Worm (Caenorhabditis elegans): ENCODE results near the gene T05E12.6.
A peak's percentile ranks its signal among the peaks of the same experiment; 100 is the strongest.

T05E12.6 gene

DNA sequence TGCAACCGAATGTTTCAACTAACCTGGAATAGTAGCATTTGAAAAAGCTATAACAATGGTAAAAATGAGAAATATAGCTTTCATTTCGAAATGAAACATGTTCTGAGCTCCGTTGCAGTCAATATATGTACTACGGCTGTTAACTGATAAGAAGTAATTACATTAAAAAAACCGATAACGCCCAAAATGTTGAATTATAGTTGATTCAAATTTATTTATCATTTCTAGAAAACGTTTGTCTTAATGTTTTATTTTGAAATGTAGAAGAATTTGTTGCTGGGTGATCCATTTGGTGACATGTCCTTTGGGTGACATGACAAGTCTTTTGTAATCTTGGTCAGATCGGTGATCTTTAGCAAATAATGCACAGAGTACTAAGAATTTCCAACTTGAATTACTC lies at the start of gene T05E12.6:
TSS of gene T05E12.6 (minus strand) at position 101 of the 400 bp plus-strand sequence.
- peak; percentile 11 for TF ChIP-seq elt-2 (tag; optimal IDR thresholded peaks at IDR 0.05)
- no peak for TF ChIP-seq fkh-2 (tag; optimal IDR thresholded peaks at IDR 0.05)
- no peak for TF ChIP-seq jun-1 (tag; optimal IDR thresholded peaks at IDR 0.05)

DNA sequence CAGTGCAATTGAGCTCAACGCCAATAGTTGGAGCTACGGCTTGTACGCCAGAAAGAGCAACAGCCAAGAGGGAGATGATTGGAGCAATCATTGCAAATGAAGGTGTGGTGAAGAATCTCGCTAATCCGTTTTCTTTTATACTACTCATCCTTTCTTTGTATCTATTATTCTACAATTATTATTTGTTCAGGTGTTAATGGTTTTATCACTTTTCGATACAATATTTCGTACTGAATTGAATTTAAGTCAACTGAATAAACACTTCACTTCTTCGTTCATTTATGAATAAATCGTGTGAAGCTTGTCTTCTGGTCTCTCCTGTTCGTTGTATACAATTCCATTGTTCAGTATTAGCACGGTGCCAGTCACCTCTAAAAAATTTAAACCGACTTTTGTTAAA lies 19.1 kb upstream of the T05E12.6 start, which contains the start of gene ZK218.11:
TSS of gene ZK218.11 (minus strand) at position 101 of the 400 bp plus-strand sequence.
- TF ChIP-seq sea-2 (GFP tag; optimal IDR thresholded peaks at IDR 0.05) (no peak), ztf-4 (tag; optimal IDR thresholded peaks at IDR 0.05) (no peak), nhr-25 (tag; optimal IDR thresholded peaks at IDR 0.05) (no peak), ztf-11 (tag; optimal IDR thresholded peaks at IDR 0.05) (no peak), nhr-11 (tag; optimal IDR thresholded peaks at IDR 0.05) (no peak), lsy-12 (tag; optimal IDR thresholded peaks at IDR 0.05) (no peak), jun-1 (tag; optimal IDR thresholded peaks at IDR 0.05) (no peak), unc-39 (tag; optimal IDR thresholded peaks at IDR 0.05) (no peak), lin-39 (tag; optimal IDR thresholded peaks at IDR 0.05) (no peak), nfya-1 (tag; optimal IDR thresholded peaks at IDR 0.05; ENCODE audit: insufficient read depth) (no peak), elt-1 (tag; optimal IDR thresholded peaks at IDR 0.05) (no peak), pha-4 (tag; optimal IDR thresholded peaks at IDR 0.05) (no peak), egl-5 (tag; optimal IDR thresholded peaks at IDR 0.05) (no peak), elt-2 (tag; optimal IDR thresholded peaks at IDR 0.05) (no peak)

DNA sequence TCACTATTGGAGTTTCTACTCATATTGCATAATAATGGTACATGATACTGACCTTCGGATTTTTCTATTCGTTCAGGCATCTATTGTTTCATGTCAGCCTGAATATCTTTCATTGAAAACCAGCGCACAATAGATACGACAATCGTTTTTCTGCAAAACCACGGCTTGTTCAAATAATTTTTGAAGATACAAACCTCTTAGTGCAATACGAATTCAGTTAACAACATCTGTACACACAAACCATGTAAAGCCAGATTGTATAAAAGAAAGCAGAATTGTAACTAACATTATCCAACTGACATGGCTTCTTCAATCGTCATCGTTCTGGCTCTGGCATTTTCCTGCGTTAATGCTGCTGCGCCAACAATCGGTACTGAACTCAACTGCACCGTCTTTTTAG lies 16.2 kb upstream of the T05E12.6 start, which contains the start of gene ZK218.7:
TSS of gene ZK218.7 (plus strand) at position 301 of the 400 bp plus-strand sequence.
- no peak for TF ChIP-seq nfya-1 (tag; optimal IDR thresholded peaks at IDR 0.05; ENCODE audit: insufficient read depth)
- TF ChIP-seq lsy-12 (tag; optimal IDR thresholded peaks at IDR 0.05) = no peak
- no peak for TF ChIP-seq nhr-28 (tag; optimal IDR thresholded peaks at IDR 0.05)
- TF ChIP-seq aly-2 (tag; optimal IDR thresholded peaks at IDR 0.05) = no peak
- no peak for TF ChIP-seq ztf-4 (tag; optimal IDR thresholded peaks at IDR 0.05)
- no peak for TF ChIP-seq eor-1 (tag; optimal IDR thresholded peaks at IDR 0.05)
- TF ChIP-seq nhr-76 (tag; optimal IDR thresholded peaks at IDR 0.05) = no peak
- TF ChIP-seq skn-1 (tag; optimal IDR thresholded peaks at IDR 0.05) = no peak
- TF ChIP-seq mdl-1 (tag; optimal IDR thresholded peaks at IDR 0.05) = no peak
- TF ChIP-seq pha-4 (tag; optimal IDR thresholded peaks at IDR 0.05) = no peak
- TF ChIP-seq nhr-237 (tag; optimal IDR thresholded peaks at IDR 0.05) = no peak
- no peak for TF ChIP-seq elt-3 (tag; optimal IDR thresholded peaks at IDR 0.05)
- no peak for TF ChIP-seq hmg-11 (tag; optimal IDR thresholded peaks at IDR 0.05)
- no peak for TF ChIP-seq elt-1 (tag; optimal IDR thresholded peaks at IDR 0.05)
- no peak for TF ChIP-seq jun-1 (tag; optimal IDR thresholded peaks at IDR 0.05)
- no peak for TF ChIP-seq pqm-1 (tag; optimal IDR thresholded peaks at IDR 0.05)

DNA sequence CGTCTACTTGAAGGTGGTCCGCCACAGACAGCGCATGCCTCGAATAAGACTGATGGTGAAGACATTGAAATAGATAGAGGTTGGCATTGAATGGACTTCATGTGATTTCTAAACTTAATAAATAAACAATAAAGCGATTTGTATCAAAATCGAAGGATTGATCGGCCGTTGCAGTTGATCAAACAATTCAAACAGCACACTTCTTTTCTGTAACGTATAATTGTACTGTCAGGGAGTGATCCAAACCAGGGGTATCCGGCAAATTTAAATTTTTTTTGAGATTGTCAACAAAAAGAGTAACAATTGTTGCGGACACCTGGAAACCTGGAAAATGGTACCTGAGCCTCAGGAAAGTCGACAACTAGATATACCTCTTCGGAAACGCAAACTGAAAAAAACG lies 15.3 kb upstream of the T05E12.6 start, which contains the start of gene nhr-248:
TSS of gene nhr-248 (minus strand) at position 101 of the 400 bp plus-strand sequence.
- no peak for TF ChIP-seq ama-1 (optimal IDR thresholded peaks at IDR 0.05)
- no peak for TF ChIP-seq nfya-1 (tag; optimal IDR thresholded peaks at IDR 0.05; ENCODE audit: insufficient read depth)
- TF ChIP-seq nhr-23 (tag; optimal IDR thresholded peaks at IDR 0.05) = no peak
- TF ChIP-seq fkh-10 (GFP tag; optimal IDR thresholded peaks at IDR 0.05) = no peak

DNA sequence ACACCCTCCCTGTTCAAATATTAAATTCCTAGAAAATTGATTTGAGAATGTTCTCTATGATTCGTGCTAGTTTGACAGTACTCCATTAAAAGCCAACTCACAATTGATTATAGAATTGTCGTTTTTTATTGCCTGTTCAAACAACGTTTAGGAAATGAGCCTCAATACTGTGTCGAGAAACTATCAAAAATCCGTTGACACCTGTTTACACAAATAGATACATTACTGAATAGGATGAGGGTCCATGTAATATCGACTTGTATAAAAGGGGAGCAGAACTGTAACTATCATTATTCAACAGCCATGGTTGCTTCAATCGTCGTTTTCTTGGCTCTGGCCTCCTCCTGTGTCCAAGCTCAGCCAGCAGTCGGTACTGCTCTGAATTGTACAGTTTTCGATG lies 11.6 kb upstream of the T05E12.6 start, which contains the start of gene ZK218.5:
TSS of gene ZK218.5 (plus strand) at position 301 of the 400 bp plus-strand sequence.
- TF ChIP-seq ceh-9 (tag; optimal IDR thresholded peaks at IDR 0.05) (no peak), nhr-25 (tag; optimal IDR thresholded peaks at IDR 0.05) (no peak), daf-12 (tag; optimal IDR thresholded peaks at IDR 0.05) (no peak), lsy-12 (tag; optimal IDR thresholded peaks at IDR 0.05) (no peak), elt-2 (tag; optimal IDR thresholded peaks at IDR 0.05) (no peak), lin-15B (tag; optimal IDR thresholded peaks at IDR 0.05) (no peak), ceh-16 (tag; optimal IDR thresholded peaks at IDR 0.05) (no peak), nhr-77 (tag; optimal IDR thresholded peaks at IDR 0.05) (no peak), jun-1 (tag; optimal IDR thresholded peaks at IDR 0.05) (no peak), nhr-23 (tag; optimal IDR thresholded peaks at IDR 0.05) (no peak), mdl-1 (tag; optimal IDR thresholded peaks at IDR 0.05) (no peak), eor-1 (tag; optimal IDR thresholded peaks at IDR 0.05) (no peak), nhr-12 (tag; optimal IDR thresholded peaks at IDR 0.05) (no peak), elt-3 (tag; optimal IDR thresholded peaks at IDR 0.05) (no peak), aly-2 (tag; optimal IDR thresholded peaks at IDR 0.05) (no peak), pha-4 (tag; optimal IDR thresholded peaks at IDR 0.05) (no peak)

All from whole organism, L3 larva.